Fruit fly (Drosophila melanogaster): ENCODE data around the gene Tlk.

- TF ChIP-seq Pif1B (GFP tag; optimal IDR thresholded peaks at IDR 0.05) (no peak), Ets98B (GFP tag; IDR thresholded peaks at IDR 0.05) (no peak), EcR (GFP tag; optimal IDR thresholded peaks at IDR 0.05) (peak; percentile 70)
Measured at dm6 chrX:3833109-3833657, 113.4 kb downstream of the Tlk start.

All from whole organism, pupa.